Worm (Caenorhabditis elegans) whole organism, L4 larva: ENCODE measurements around the gene acs-6.
A peak's percentile ranks its signal among the peaks of the same experiment; 100 is the strongest.

Experiments used
- D1046.2 ChIP-seq: fragments of 200-800 bp; sonication (Bioruptor generic); IDR thresholded peaks from 2 replicates; pipeline ENCODE4 v1.3.6; 2022; ENCODE audit warnings: missing genetic modification characterization, missing compliant biosample characterization
- F26F4.8 ChIP-seq: fragments of 200-800 bp; sonication (Bioruptor generic); conservative IDR thresholded peaks from 2 replicates; pipeline ENCODE4 v1.3.6; 2022; ENCODE audit warnings: missing genetic modification characterization, missing compliant biosample characterization
- F44E2.7 ChIP-seq: fragments of 200-800 bp; sonication (Bioruptor generic); IDR thresholded peaks from 2 replicates; pipeline ENCODE4 v2.1.2; 2022; ENCODE audit warnings: missing genetic modification characterization, missing compliant biosample characterization
- T20F7.1 ChIP-seq: fragments of 200-800 bp; sonication (Bioruptor generic); optimal IDR thresholded peaks from 2 replicates; lab custom pipeline; 2018; ENCODE audit warnings: mild to moderate bottlenecking, missing genetic modification characterization, missing compliant biosample characterization
- Y48G9A.11 ChIP-seq: fragments of 200-800 bp; sonication (Bioruptor generic); IDR thresholded peaks from 2 replicates; pipeline ENCODE4 v1.3.6; 2022; ENCODE audit warnings: missing genetic modification reagents, missing genetic modification characterization, missing compliant biosample characterization
- Y5F2A.4 ChIP-seq: fragments of 200-800 bp; sonication (Bioruptor generic); optimal IDR thresholded peaks from 2 replicates; lab custom pipeline; 2018; ENCODE audit warnings: mild to moderate bottlenecking, missing genetic modification characterization, missing compliant biosample characterization
- Y75B8A.6 ChIP-seq: fragments of 200-800 bp; sonication (Bioruptor generic); IDR thresholded peaks from 2 replicates; pipeline ENCODE4 v1.3.6; 2022; ENCODE audit warnings: missing genetic modification reagents, missing genetic modification characterization, missing compliant biosample characterization
- ZK546.5 ChIP-seq, 2 experiments: sonication (generic microtip); optimal IDR thresholded peaks; 2 replicates each; lab custom pipeline; 2017; ENCODE audit warnings: missing biosample characterization in 2 of 2, missing genetic modification characterization in 2 of 2
- aha-1 ChIP-seq: fragments of 150-350 bp; peaks from one replicate; lab custom pipeline; 2014; ENCODE audit warnings: missing biosample characterization, missing genetic modification characterization
- ama-1 ChIP-seq: fragments of 150-350 bp; optimal IDR thresholded peaks from 2 replicates; lab custom pipeline; 2014; ENCODE audit warnings: inconsistent platforms, mixed read lengths
- arid-1 ChIP-seq: fragments of 200-800 bp; sonication (Bioruptor generic); conservative IDR thresholded peaks from 2 replicates; pipeline ENCODE4 v1.3.6; 2022; ENCODE audit warnings: missing genetic modification reagents, missing genetic modification characterization, missing compliant biosample characterization
- ceh-44 ChIP-seq: fragments of 200-800 bp; sonication (Bioruptor generic); IDR thresholded peaks from 2 replicates; pipeline ENCODE4 v1.3.6; 2022; ENCODE audit warnings: missing genetic modification reagents, missing genetic modification characterization, missing compliant biosample characterization
- daf-12 ChIP-seq: fragments of 150-350 bp; optimal IDR thresholded peaks from 2 replicates; lab custom pipeline; 2014; ENCODE audit warnings: missing biosample characterization, missing genetic modification reagents, missing genetic modification characterization
- daf-16 ChIP-seq, 3 experiments: sonication (generic microtip); optimal IDR thresholded peaks; 2 replicates each; lab custom pipeline; 2016 to 2017; ENCODE audit warnings: missing genetic modification characterization in 3 of 3, missing genetic modification reagents in 3 of 3, mild to moderate bottlenecking in 2 of 3, missing compliant biosample characterization in 2 of 3, missing biosample characterization in 1 of 3, moderate library complexity in 1 of 3
- daf-8 ChIP-seq: fragments of 200-800 bp; sonication (Bioruptor generic); IDR thresholded peaks from 2 replicates; pipeline ENCODE4 v1.3.6; 2022; ENCODE audit warnings: missing genetic modification characterization, missing compliant biosample characterization
- dmd-8 ChIP-seq: fragments of 200-800 bp; sonication (Bioruptor generic); IDR thresholded peaks from 2 replicates; pipeline ENCODE4 v1.3.6; 2022; ENCODE audit warnings: missing genetic modification characterization, missing compliant biosample characterization
- dpl-1 ChIP-seq: fragments of 150-350 bp; optimal IDR thresholded peaks from 2 replicates; lab custom pipeline; 2014; ENCODE audit warnings: missing biosample characterization, missing genetic modification reagents, missing genetic modification characterization
- fkh-10 ChIP-seq: fragments of 150-350 bp; optimal IDR thresholded peaks from 2 replicates; lab custom pipeline; 2014; ENCODE audit warnings: missing biosample characterization, missing genetic modification reagents, missing genetic modification characterization
- fos-1 ChIP-seq: fragments of 150-350 bp; optimal IDR thresholded peaks from 2 replicates; lab custom pipeline; 2014; ENCODE audit warnings: missing biosample characterization, missing genetic modification characterization
- hif-1 ChIP-seq, 2 experiments: sonication (generic microtip); optimal IDR thresholded peaks; 2 replicates each; lab custom pipeline; 2016 to 2017; ENCODE audit warnings: missing compliant biosample characterization in 2 of 2, missing genetic modification characterization in 2 of 2, missing genetic modification reagents in 2 of 2, missing genotype in 2 of 2, mild to moderate bottlenecking in 1 of 2
- hlh-30 ChIP-seq: sonication (generic microtip); optimal IDR thresholded peaks from 2 replicates; lab custom pipeline; 2017; ENCODE audit warnings: antibody characterized with exemption, mild to moderate bottlenecking, missing genetic modification characterization, missing compliant biosample characterization; ENCODE audit not compliant: insufficient read depth
- jun-1 ChIP-seq: fragments of 150-350 bp; optimal IDR thresholded peaks from 2 replicates; lab custom pipeline; 2014; ENCODE audit warnings: missing biosample characterization, missing genetic modification reagents, missing genetic modification characterization
- lin-1 ChIP-seq: fragments of 200-800 bp; sonication (Bioruptor generic); IDR thresholded peaks from 2 replicates; pipeline ENCODE4 v1.3.6; 2022; ENCODE audit warnings: missing genetic modification reagents, missing genetic modification characterization, missing compliant biosample characterization
- lin-13 ChIP-seq: fragments of 150-350 bp; optimal IDR thresholded peaks from 2 replicates; lab custom pipeline; 2014; ENCODE audit warnings: missing biosample characterization, missing genetic modification reagents, missing genetic modification characterization
- lin-29 ChIP-seq: fragments of 200-800 bp; sonication (Bioruptor generic); IDR thresholded peaks from 2 replicates; pipeline ENCODE4 v1.3.6; 2022; ENCODE audit warnings: missing genetic modification reagents, missing genetic modification characterization, missing compliant biosample characterization
- lsy-2 ChIP-seq, 2 experiments: fragments of 150-350 bp in 1 of 2; sonication (generic microtip) in 1 of 2; optimal IDR thresholded peaks; 2 replicates each; lab custom pipeline; 2014 to 2017; ENCODE audit warnings: missing biosample characterization in 2 of 2, missing genetic modification characterization in 2 of 2
- mdl-1 ChIP-seq, 2 experiments: fragments of 150-350 bp in 1 of 2; sonication (generic microtip) in 1 of 2; optimal IDR thresholded peaks; 2 replicates each; lab custom pipeline; 2014 to 2017; ENCODE audit warnings: missing biosample characterization in 2 of 2, missing genetic modification characterization in 2 of 2
- mdt-29 ChIP-seq: fragments of 200-800 bp; sonication (Bioruptor generic); IDR thresholded peaks from 2 replicates; pipeline ENCODE4 v1.3.6; 2022; ENCODE audit warnings: missing genetic modification reagents, missing genetic modification characterization, missing compliant biosample characterization
- mep-1 ChIP-seq: fragments of 150-350 bp; sonication (generic microtip); optimal IDR thresholded peaks from 3 replicates; lab custom pipeline; 2014; ENCODE audit warnings: missing biosample characterization, missing genetic modification characterization
- mes-2 ChIP-seq: sonication (generic microtip); optimal IDR thresholded peaks from 2 replicates; lab custom pipeline; 2016; ENCODE audit warnings: missing genotype, mild to moderate bottlenecking, missing genetic modification characterization, missing compliant biosample characterization; ENCODE audit not compliant: poor library complexity, severe bottlenecking
- mxl-3 ChIP-seq: fragments of 200-800 bp; sonication (Bioruptor generic); optimal IDR thresholded peaks from 2 replicates; lab custom pipeline; 2018; ENCODE audit warnings: mild to moderate bottlenecking, missing genetic modification characterization, missing compliant biosample characterization
- nhr-10 ChIP-seq: fragments of 150-350 bp; optimal IDR thresholded peaks from 2 replicates; lab custom pipeline; 2014; ENCODE audit warnings: missing biosample characterization, missing genetic modification characterization
- nhr-111 ChIP-seq: fragments of 200-800 bp; sonication (Bioruptor generic); optimal IDR thresholded peaks from 2 replicates; lab custom pipeline; 2018; ENCODE audit warnings: mild to moderate bottlenecking, missing genetic modification characterization, missing compliant biosample characterization
- nhr-48 ChIP-seq: sonication (generic microtip); optimal IDR thresholded peaks from 2 replicates; lab custom pipeline; 2016; ENCODE audit warnings: mild to moderate bottlenecking, missing genetic modification characterization, missing compliant biosample characterization
- nhr-76 ChIP-seq: fragments of 150-350 bp; optimal IDR thresholded peaks from 2 replicates; lab custom pipeline; 2014; ENCODE audit warnings: missing biosample characterization, missing genetic modification characterization
- pha-4 ChIP-seq, 2 experiments: fragments of 150-350 bp in 1 of 2; fragments of 200-800 bp in 1 of 2; sonication (Bioruptor generic) in 1 of 2; IDR thresholded peaks in 1 of 2; optimal IDR thresholded peaks in 1 of 2; 2 replicates each; pipeline versions ENCODE4 v1.3.6 to Lab custom; 2014 to 2022; ENCODE audit warnings: missing genetic modification characterization in 2 of 2, missing genetic modification reagents in 2 of 2, missing biosample characterization in 1 of 2, missing compliant biosample characterization in 1 of 2
- php-3 ChIP-seq: fragments of 200-800 bp; sonication (Bioruptor generic); IDR thresholded peaks from 2 replicates; pipeline ENCODE4 v1.3.6; 2022; ENCODE audit warnings: missing genetic modification reagents, missing genetic modification characterization, missing compliant biosample characterization
- saeg-2 ChIP-seq: fragments of 200-800 bp; sonication (Bioruptor generic); IDR thresholded peaks from 2 replicates; pipeline ENCODE4 v1.3.6; 2022; ENCODE audit warnings: missing genetic modification reagents, missing genetic modification characterization, missing compliant biosample characterization
- set-16 ChIP-seq: fragments of 200-800 bp; sonication (Bioruptor generic); IDR thresholded peaks from 2 replicates; pipeline ENCODE4 v1.3.6; 2022; ENCODE audit warnings: missing genetic modification reagents, missing genetic modification characterization, missing compliant biosample characterization
- skn-1 ChIP-seq: fragments of 150-350 bp; optimal IDR thresholded peaks from 2 replicates; lab custom pipeline; 2014; ENCODE audit warnings: missing biosample characterization, missing genetic modification characterization
- snpc-4 ChIP-seq: fragments of 150-350 bp; optimal IDR thresholded peaks from 2 replicates; lab custom pipeline; 2014; ENCODE audit warnings: missing biosample characterization, missing genetic modification characterization
- spr-1 ChIP-seq: sonication (generic microtip); optimal IDR thresholded peaks from 2 replicates; lab custom pipeline; 2016; ENCODE audit warnings: mild to moderate bottlenecking, missing genetic modification characterization, missing compliant biosample characterization
- tra-1 ChIP-seq: fragments of 200-800 bp; sonication (Bioruptor generic); IDR thresholded peaks from 2 replicates; pipeline ENCODE4 v1.3.6; 2022; ENCODE audit warnings: missing genetic modification reagents, missing genetic modification characterization, missing compliant biosample characterization
- unc-130 ChIP-seq: sonication (generic microtip); optimal IDR thresholded peaks from 2 replicates; lab custom pipeline; 2016; ENCODE audit warnings: missing genetic modification reagents, missing genetic modification characterization, missing compliant biosample characterization
- unc-62 ChIP-seq, 3 experiments: fragments of 150-350 bp in 1 of 3; sonication (generic microtip); optimal IDR thresholded peaks in 2 of 3; peaks in 1 of 3; 1 replicate in 1 of 3; 2 replicates in 2 of 3; lab custom pipeline; 2014 to 2017; ENCODE audit warnings: missing biosample characterization in 3 of 3, missing genetic modification characterization in 3 of 3, missing genetic modification reagents in 3 of 3, missing genotype in 1 of 3
- vab-7 ChIP-seq: fragments of 200-800 bp; sonication (Bioruptor generic); IDR thresholded peaks from 2 replicates; pipeline ENCODE4 v1.3.6; 2022; ENCODE audit warnings: missing genetic modification reagents, missing genetic modification characterization, missing compliant biosample characterization

The acs-6 gene

ce11 chrII:7072315-7072589 is 10.4 kb downstream of the acs-6 start, which contains the start of gene kars-1:
TSS of gene kars-1 (minus strand) at chrII:7072415.
- TF ChIP-seq ZK546.5 (tag; optimal IDR thresholded peaks at IDR 0.05; lab: Kevin White, UChicago): no peak
- TF ChIP-seq php-3 (GFP tag; lab: Robert Waterston, UW): no peak
- no peak for TF ChIP-seq aha-1 (tag; lab: Kevin White, UChicago)
- TF ChIP-seq skn-1: no peak
- no peak for TF ChIP-seq set-16 (GFP tag; lab: Robert Waterston, UW)
- no peak for TF ChIP-seq jun-1 (tag; lab: Kevin White, UChicago)
- TF ChIP-seq F44E2.7: no peak
- TF ChIP-seq Y5F2A.4 (GFP tag; lab: Kevin White, UChicago): no peak
- TF ChIP-seq D1046.2 (GFP tag; lab: Robert Waterston, UW): no peak
- TF ChIP-seq dmd-8 (GFP tag; lab: Robert Waterston, UW): no peak
- no peak for TF ChIP-seq unc-62 (GFP tag; optimal IDR thresholded peaks at IDR 0.05 in 1 of 2; lab: Kevin White, UChicago)
- TF ChIP-seq unc-62 (tag; optimal IDR thresholded peaks at IDR 0.05; lab: Kevin White, UChicago): no peak

ce11 chrII:7072590-7073536 is 11.0 kb downstream of the acs-6 start:
- TF ChIP-seq hlh-30: peak; percentile 73
- TF ChIP-seq mes-2 (tag; lab: Kevin White, UChicago): peak; percentile 77
- TF ChIP-seq fkh-10: peak; percentile 15
- peak in 1 of 2 experiments; percentile 72 for TF ChIP-seq hif-1 (tag; optimal IDR thresholded peaks at IDR 0.05; lab: Kevin White, UChicago)
- peak in 1 of 2 experiments; percentile 47 for TF ChIP-seq mdl-1 (tag; optimal IDR thresholded peaks at IDR 0.05; lab: Kevin White, UChicago)
- TF ChIP-seq dpl-1: peak; percentile 59
- TF ChIP-seq daf-8 (GFP tag; lab: Robert Waterston, UW): no peak
- TF ChIP-seq T20F7.1 (GFP tag; lab: Kevin White, UChicago): peak; percentile 72
- TF ChIP-seq fos-1 (tag; lab: Kevin White, UChicago): no peak
- TF ChIP-seq daf-16 (GFP tag; optimal IDR thresholded peaks at IDR 0.05; lab: Kevin White, UChicago): no peak
- peak; percentile 59 for TF ChIP-seq daf-16 (tag; optimal IDR thresholded peaks at IDR 0.05; lab: Kevin White, UChicago)
- TF ChIP-seq ceh-44 (GFP tag; lab: Robert Waterston, UW): no peak
- peak; percentile 21 for TF ChIP-seq lin-13 (GFP tag; lab: Kevin White, UChicago)
- no peak for TF ChIP-seq saeg-2 (GFP tag; lab: Robert Waterston, UW)
- no peak for TF ChIP-seq pha-4 (GFP tag; IDR thresholded peaks at IDR 0.05; lab: Robert Waterston, UW)
- TF ChIP-seq pha-4 (tag; optimal IDR thresholded peaks at IDR 0.05; lab: Kevin White, UChicago): peak; percentile 35
- TF ChIP-seq nhr-48 (tag; lab: Kevin White, UChicago): peak; percentile 32
- TF ChIP-seq tra-1: peak; percentile 69; the same call in 1 of the 2 replicates
- no peak for TF ChIP-seq nhr-111 (GFP tag; lab: Kevin White, UChicago)
- TF ChIP-seq nhr-10 (tag; lab: Kevin White, UChicago): peak; percentile 75
- peak; percentile 43 for TF ChIP-seq mxl-3 (GFP tag; lab: Kevin White, UChicago)
- no peak for TF ChIP-seq nhr-76 (tag; lab: Kevin White, UChicago)
- no peak for TF ChIP-seq ama-1 (lab: Kevin White, UChicago)
- TF ChIP-seq mdt-29 (GFP tag; lab: Robert Waterston, UW): peak; percentile 53; the same call in 1 of the 2 replicates
- TF ChIP-seq ZK546.5 (tag; optimal IDR thresholded peaks at IDR 0.05; lab: Kevin White, UChicago): no peak
- no peak for TF ChIP-seq spr-1 (tag; lab: Kevin White, UChicago)
- TF ChIP-seq arid-1 (GFP tag; lab: Robert Waterston, UW): no peak
- TF ChIP-seq lin-29 (GFP tag; lab: Robert Waterston, UW): no peak
- no peak for TF ChIP-seq daf-12 (tag; lab: Kevin White, UChicago)
- TF ChIP-seq vab-7 (GFP tag; lab: Robert Waterston, UW): peak; percentile 32; the same call in 1 of the 2 replicates
- TF ChIP-seq Y75B8A.6 (GFP tag; lab: Robert Waterston, UW): no peak
- peak; percentile 11 for TF ChIP-seq unc-130
- no peak for TF ChIP-seq snpc-4 (tag; lab: Kevin White, UChicago)
- peak; percentile 84 for TF ChIP-seq php-3 (GFP tag; lab: Robert Waterston, UW)
- TF ChIP-seq aha-1 (tag; lab: Kevin White, UChicago): no peak
- peak; percentile 57 for TF ChIP-seq mep-1 (tag; lab: Kevin White, UChicago)
- TF ChIP-seq F26F4.8: no peak
- no peak for TF ChIP-seq Y48G9A.11 (GFP tag; lab: Robert Waterston, UW)
- TF ChIP-seq lsy-2 (tag; optimal IDR thresholded peaks at IDR 0.05; lab: Kevin White, UChicago): peak; percentile 21 to 81
- TF ChIP-seq lin-1 (GFP tag; lab: Robert Waterston, UW): peak; percentile 68; the same call in 1 of the 2 replicates
